Worm (Caenorhabditis elegans) whole organism, L4 larva: Measurements from ENCODE around the gene gei-3.

Source experiments
- Y105C5A.15 ChIP-seq: fragments of 200-800 bp; sonication (Bioruptor generic); IDR thresholded peaks from 2 replicates; pipeline ENCODE4 v1.3.6; 2022; ENCODE audit warnings: missing genetic modification characterization, missing compliant biosample characterization
- ceh-82 ChIP-seq: sonication (generic microtip); optimal IDR thresholded peaks from 2 replicates; lab custom pipeline; 2017; ENCODE audit warnings: missing biosample characterization, missing genetic modification characterization
- hlh-11 ChIP-seq: fragments of 200-800 bp; sonication (Bioruptor generic); optimal IDR thresholded peaks from 2 replicates; lab custom pipeline; 2018; ENCODE audit warnings: mild to moderate bottlenecking, missing genetic modification characterization, missing compliant biosample characterization
- nhr-42 ChIP-seq: fragments of 200-800 bp; sonication (Bioruptor generic); IDR thresholded peaks from 2 replicates; pipeline ENCODE4 v1.3.6; 2022; ENCODE audit warnings: missing genetic modification characterization, missing compliant biosample characterization
- pha-4 ChIP-seq, 2 experiments: fragments of 150-350 bp in 1 of 2; fragments of 200-800 bp in 1 of 2; sonication (Bioruptor generic) in 1 of 2; IDR thresholded peaks in 1 of 2; optimal IDR thresholded peaks in 1 of 2; 2 replicates each; pipeline versions ENCODE4 v1.3.6 to Lab custom; 2014 to 2022; ENCODE audit warnings: missing genetic modification characterization in 2 of 2, missing genetic modification reagents in 2 of 2, missing biosample characterization in 1 of 2, missing compliant biosample characterization in 1 of 2

DNA sequence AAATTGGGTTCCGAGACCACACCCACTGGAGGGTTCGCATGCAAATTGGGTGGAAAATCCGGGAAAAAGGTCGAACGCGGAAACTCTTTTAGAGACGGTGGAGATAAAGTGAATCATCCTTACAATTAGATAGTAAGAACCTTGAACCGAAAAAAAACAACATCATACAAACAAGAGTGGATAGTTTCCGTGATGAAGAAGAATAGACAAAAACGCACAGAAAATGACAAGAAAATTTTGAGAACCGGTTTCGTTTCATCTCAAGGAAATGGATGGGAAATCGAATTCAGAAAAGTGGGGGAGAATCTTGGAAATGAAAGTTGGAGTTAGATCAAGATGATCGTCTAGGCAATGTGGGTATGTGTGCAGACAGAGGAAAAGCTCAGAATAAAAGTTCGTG lies 1.9 kb upstream of the gei-3 start:
- TF ChIP-seq hlh-11 (tag; lab: Kevin White, UChicago) (no peak), ceh-82 (tag; lab: Kevin White, UChicago) (no peak), Y105C5A.15 (GFP tag; lab: Robert Waterston, UW) (no peak), pha-4 (GFP tag; IDR thresholded peaks at IDR 0.05; lab: Robert Waterston, UW) (no peak), pha-4 (tag; optimal IDR thresholded peaks at IDR 0.05; lab: Kevin White, UChicago) (no peak), nhr-42 (GFP tag; lab: Robert Waterston, UW) (no peak)
